Fruit fly (Drosophila melanogaster) whole organism, embryonic: ENCODE results near the gene CG14882.

Source experiments
- Awh ChIP-seq: fragments of 200-800 bp; sonication (Bioruptor generic); IDR thresholded peaks from 2 replicates; pipeline ENCODE4, ENCODE4 v1.3.6; 2022; ENCODE audit warnings: missing biosample characterization, missing genetic modification characterization
- CG10565 ChIP-seq: fragments of 200-800 bp; sonication (Bioruptor generic); optimal IDR thresholded peaks from 3 replicates; lab custom pipeline; 2016; ENCODE audit warnings: missing biosample characterization, mild to moderate bottlenecking, missing genetic modification characterization
- CG10979 ChIP-seq: fragments of 200-800 bp; sonication (Bioruptor generic); optimal IDR thresholded peaks from 2 replicates; lab custom pipeline; 2018; ENCODE audit warnings: missing biosample characterization, mild to moderate bottlenecking, missing genetic modification characterization, moderate library complexity
- CG11085 ChIP-seq: fragments of 200-800 bp; sonication (Bioruptor generic); IDR thresholded peaks from 2 replicates; pipeline ENCODE4 v1.3.6; 2022; ENCODE audit warnings: missing biosample characterization, missing genetic modification characterization
- CG12391 ChIP-seq: fragments of 200-800 bp; sonication (Bioruptor generic); optimal IDR thresholded peaks from 3 replicates; lab custom pipeline; 2018; ENCODE audit warnings: missing biosample characterization, mild to moderate bottlenecking, missing genetic modification characterization, moderate library complexity
- CG15011 ChIP-seq: fragments of 200-800 bp; sonication (Bioruptor generic); optimal IDR thresholded peaks from 3 replicates; lab custom pipeline; 2018; ENCODE audit warnings: missing biosample characterization, mild to moderate bottlenecking, missing genetic modification characterization
- CG15696 ChIP-seq: fragments of 200-800 bp; sonication (Bioruptor generic); optimal IDR thresholded peaks from 2 replicates; lab custom pipeline; 2019; ENCODE audit warnings: missing biosample characterization, mild to moderate bottlenecking, missing genetic modification characterization, moderate library complexity
- CG1602 ChIP-seq: fragments of 200-800 bp; sonication (Bioruptor generic); optimal IDR thresholded peaks from 3 replicates; lab custom pipeline; 2016; ENCODE audit warnings: missing biosample characterization, missing genetic modification characterization
- CG17186 ChIP-seq: fragments of 200-800 bp; sonication (Bioruptor generic); optimal IDR thresholded peaks from 3 replicates; lab custom pipeline; 2017; ENCODE audit warnings: missing biosample characterization, missing genetic modification reagents, missing genetic modification characterization
- CG18619 ChIP-seq: fragments of 200-800 bp; sonication (Bioruptor generic); optimal IDR thresholded peaks from 3 replicates; lab custom pipeline; 2017; ENCODE audit warnings: missing biosample characterization, mild to moderate bottlenecking, missing genetic modification characterization
- CG30020 ChIP-seq: fragments of 200-800 bp; optimal IDR thresholded peaks from 2 replicates; lab custom pipeline; 2019; ENCODE audit warnings: missing biosample characterization, mild to moderate bottlenecking, missing genetic modification characterization, moderate library complexity
- CG3163 ChIP-seq: fragments of 200-800 bp; sonication (Bioruptor generic); optimal IDR thresholded peaks from 3 replicates; lab custom pipeline; 2016; ENCODE audit warnings: missing biosample characterization, missing genetic modification characterization
- CG3281 ChIP-seq: fragments of 200-800 bp; sonication (Bioruptor generic); optimal IDR thresholded peaks from 3 replicates; lab custom pipeline; 2017; ENCODE audit warnings: missing biosample characterization, mild to moderate bottlenecking, missing genetic modification characterization
- CG3838 ChIP-seq: fragments of 200-800 bp; sonication (Bioruptor generic); optimal IDR thresholded peaks from 3 replicates; lab custom pipeline; 2016; ENCODE audit warnings: missing biosample characterization, missing genetic modification characterization
- CG4404 ChIP-seq: fragments of 200-800 bp; sonication (Bioruptor generic); IDR thresholded peaks from 2 replicates; pipeline ENCODE4 v1.3.6; 2022; ENCODE audit warnings: missing biosample characterization, missing genetic modification characterization
- CG6765 ChIP-seq: fragments of 200-800 bp; sonication (Bioruptor generic); optimal IDR thresholded peaks from 3 replicates; lab custom pipeline; 2017; ENCODE audit warnings: missing biosample characterization, mild to moderate bottlenecking, missing genetic modification characterization
- CG9215 ChIP-seq: fragments of 200-800 bp; sonication (Bioruptor generic); IDR thresholded peaks from 2 replicates; pipeline ENCODE4 v1.3.6; 2022; ENCODE audit warnings: missing biosample characterization, missing genetic modification characterization
- CG9437 ChIP-seq: fragments of 200-800 bp; sonication (Bioruptor generic); optimal IDR thresholded peaks from 2 replicates; lab custom pipeline; 2018; ENCODE audit warnings: missing biosample characterization, mild to moderate bottlenecking, missing genetic modification characterization
- CkIIα-i1 ChIP-seq: fragments of 200-800 bp; sonication (Bioruptor generic); IDR thresholded peaks from 2 replicates; pipeline ENCODE4 v1.3.6; 2022; ENCODE audit warnings: missing biosample characterization, missing genetic modification characterization
- Dip2 ChIP-seq: fragments of 200-800 bp; sonication (Bioruptor generic); IDR thresholded peaks from 2 replicates; pipeline ENCODE4 v1.3.6; 2022; ENCODE audit warnings: missing biosample characterization, missing genetic modification characterization
- E2f1 ChIP-seq: fragments of 200-800 bp; sonication (Bioruptor generic); IDR thresholded peaks from 2 replicates; pipeline ENCODE4 v1.3.6; 2022; ENCODE audit warnings: missing biosample characterization, missing genetic modification characterization
- ERR ChIP-seq: fragments of 200-800 bp; sonication (Bioruptor generic); optimal IDR thresholded peaks from 2 replicates; lab custom pipeline; 2016; ENCODE audit warnings: missing biosample characterization, missing genetic modification characterization
- Eip74EF ChIP-seq, 2 experiments: fragments of 200-800 bp in 1 of 2; fragments of >200 bp in 1 of 2; sonication (Bioruptor generic) in 1 of 2; optimal IDR thresholded peaks; 2 replicates each; lab custom pipeline; 2017 to 2019; ENCODE audit warnings: missing biosample characterization in 2 of 2, missing genetic modification characterization in 2 of 2, mild to moderate bottlenecking in 1 of 2, moderate library complexity in 1 of 2
- H2.0 ChIP-seq: fragments of 200-800 bp; sonication (Bioruptor generic); IDR thresholded peaks from 2 replicates; pipeline ENCODE4 v1.3.6; 2022; ENCODE audit warnings: missing biosample characterization, missing genetic modification characterization
- MESR4 ChIP-seq: fragments of 200-800 bp; sonication (Bioruptor generic); optimal IDR thresholded peaks from 2 replicates; lab custom pipeline; 2018; ENCODE audit warnings: missing biosample characterization, mild to moderate bottlenecking, missing genetic modification characterization, moderate library complexity
- NC2β ChIP-seq: fragments of 200-800 bp; sonication (Bioruptor generic); optimal IDR thresholded peaks from 2 replicates; lab custom pipeline; 2016; ENCODE audit warnings: missing biosample characterization, missing genetic modification characterization
- Nf-YA ChIP-seq: fragments of 200-800 bp; sonication (Bioruptor generic); IDR thresholded peaks from 2 replicates; pipeline ENCODE4 v1.3.6; 2022; ENCODE audit warnings: missing biosample characterization, missing genetic modification characterization
- Nf-YB ChIP-seq: fragments of 200-800 bp; sonication (Bioruptor generic); optimal IDR thresholded peaks from 3 replicates; lab custom pipeline; 2019; ENCODE audit warnings: missing biosample characterization, mild to moderate bottlenecking, missing genetic modification characterization, moderate library complexity
- Usf ChIP-seq: fragments of 200-800 bp; sonication (Bioruptor generic); optimal IDR thresholded peaks from 2 replicates; lab custom pipeline; 2017; ENCODE audit warnings: missing genotype, missing biosample characterization, missing genetic modification characterization
- Xbp1 ChIP-seq: fragments of 200-800 bp; sonication (Bioruptor generic); optimal IDR thresholded peaks from 3 replicates; lab custom pipeline; 2016; ENCODE audit warnings: missing biosample characterization, mild to moderate bottlenecking, missing genetic modification characterization
- ac ChIP-seq: fragments of 200-800 bp; sonication (Bioruptor generic); optimal IDR thresholded peaks from 3 replicates; lab custom pipeline; 2017; ENCODE audit warnings: missing biosample characterization, mild to moderate bottlenecking, missing genetic modification characterization
- br ChIP-seq: fragments of >200 bp; optimal IDR thresholded peaks from 2 replicates; lab custom pipeline; 2017
- caup ChIP-seq: fragments of 200-800 bp; sonication (Bioruptor generic); optimal IDR thresholded peaks from 3 replicates; lab custom pipeline; 2017; ENCODE audit warnings: missing biosample characterization, mild to moderate bottlenecking, missing genetic modification characterization, moderate library complexity; ENCODE audit not compliant: severe bottlenecking
- chm ChIP-seq: fragments of 200-800 bp; sonication (Bioruptor generic); IDR thresholded peaks from 2 replicates; pipeline ENCODE4 v1.3.6; 2022; ENCODE audit warnings: missing biosample characterization, missing genetic modification characterization
- chn ChIP-seq: fragments of 200-800 bp; sonication (Bioruptor generic); optimal IDR thresholded peaks from 2 replicates; lab custom pipeline; 2016; ENCODE audit warnings: missing biosample characterization, missing genetic modification characterization
- cwo ChIP-seq: fragments of 200-800 bp; sonication (Bioruptor generic); optimal IDR thresholded peaks from 3 replicates; lab custom pipeline; 2017; ENCODE audit warnings: missing biosample characterization, missing genetic modification characterization, mild to moderate bottlenecking, moderate library complexity, missing genetic modification reagents
- fru ChIP-seq: fragments of >200 bp; optimal IDR thresholded peaks from 2 replicates; lab custom pipeline; 2017
- fu2 ChIP-seq: fragments of 200-800 bp; sonication (Bioruptor generic); optimal IDR thresholded peaks from 2 replicates; lab custom pipeline; 2016; ENCODE audit warnings: missing biosample characterization, missing genetic modification characterization
- gro ChIP-seq: fragments of 200-800 bp; sonication (Bioruptor generic); optimal IDR thresholded peaks from 2 replicates; lab custom pipeline; 2016; ENCODE audit warnings: missing biosample characterization, missing genetic modification characterization
- lab ChIP-seq: fragments of 200-800 bp; sonication (Bioruptor generic); optimal IDR thresholded peaks from 3 replicates; lab custom pipeline; 2017; ENCODE audit warnings: missing biosample characterization, missing genetic modification characterization, mild to moderate bottlenecking, moderate library complexity, missing genetic modification reagents
- lbe ChIP-seq: fragments of 200-800 bp; sonication (Bioruptor generic); optimal IDR thresholded peaks from 2 replicates; lab custom pipeline; 2016; ENCODE audit warnings: missing biosample characterization, mild to moderate bottlenecking, missing genetic modification characterization
- maf-S ChIP-seq: fragments of 200-800 bp; sonication (Bioruptor generic); optimal IDR thresholded peaks from 2 replicates; lab custom pipeline; 2016; ENCODE audit warnings: missing biosample characterization, missing genetic modification characterization
- nau ChIP-seq: fragments of 200-800 bp; sonication (Bioruptor generic); optimal IDR thresholded peaks from 3 replicates; lab custom pipeline; 2017; ENCODE audit warnings: missing biosample characterization, mild to moderate bottlenecking, missing genetic modification characterization, missing genetic modification reagents
- pzg ChIP-seq: fragments of 200-800 bp; sonication (Bioruptor generic); optimal IDR thresholded peaks from 3 replicates; lab custom pipeline; 2018; ENCODE audit warnings: missing biosample characterization, mild to moderate bottlenecking, missing genetic modification characterization, moderate library complexity
- salm ChIP-seq: fragments of 200-800 bp; sonication (Bioruptor generic); optimal IDR thresholded peaks from 2 replicates; lab custom pipeline; 2018; ENCODE audit warnings: missing biosample characterization, mild to moderate bottlenecking, missing genetic modification characterization
- schlank ChIP-seq: fragments of 200-800 bp; sonication (Bioruptor generic); optimal IDR thresholded peaks from 2 replicates; lab custom pipeline; 2018; ENCODE audit warnings: missing biosample characterization, mild to moderate bottlenecking, missing genetic modification characterization
- sob ChIP-seq: fragments of 200-800 bp; sonication (Bioruptor generic); IDR thresholded peaks from 2 replicates; pipeline ENCODE4 v1.3.6; 2022; ENCODE audit warnings: missing biosample characterization, missing genetic modification characterization
- tap ChIP-seq: fragments of 200-800 bp; optimal IDR thresholded peaks from 3 replicates; lab custom pipeline; 2019; ENCODE audit warnings: missing biosample characterization, mild to moderate bottlenecking, missing genetic modification characterization, moderate library complexity
- tll ChIP-seq, 2 experiments: fragments of 200-800 bp in 1 of 2; fragments of >200 bp in 1 of 2; sonication (Bioruptor generic) in 1 of 2; optimal IDR thresholded peaks; 2 replicates each; lab custom pipeline; 2017 to 2019; ENCODE audit warnings: missing biosample characterization in 2 of 2, missing genetic modification characterization in 2 of 2, mild to moderate bottlenecking in 1 of 2, moderate library complexity in 1 of 2
- zfh1 ChIP-seq: fragments of 200-800 bp; sonication (Bioruptor generic); IDR thresholded peaks from 3 replicates; pipeline ENCODE4 v1.3.6; 2022; ENCODE audit warnings: missing biosample characterization, missing genetic modification characterization

Gene CG14882

DNA sequence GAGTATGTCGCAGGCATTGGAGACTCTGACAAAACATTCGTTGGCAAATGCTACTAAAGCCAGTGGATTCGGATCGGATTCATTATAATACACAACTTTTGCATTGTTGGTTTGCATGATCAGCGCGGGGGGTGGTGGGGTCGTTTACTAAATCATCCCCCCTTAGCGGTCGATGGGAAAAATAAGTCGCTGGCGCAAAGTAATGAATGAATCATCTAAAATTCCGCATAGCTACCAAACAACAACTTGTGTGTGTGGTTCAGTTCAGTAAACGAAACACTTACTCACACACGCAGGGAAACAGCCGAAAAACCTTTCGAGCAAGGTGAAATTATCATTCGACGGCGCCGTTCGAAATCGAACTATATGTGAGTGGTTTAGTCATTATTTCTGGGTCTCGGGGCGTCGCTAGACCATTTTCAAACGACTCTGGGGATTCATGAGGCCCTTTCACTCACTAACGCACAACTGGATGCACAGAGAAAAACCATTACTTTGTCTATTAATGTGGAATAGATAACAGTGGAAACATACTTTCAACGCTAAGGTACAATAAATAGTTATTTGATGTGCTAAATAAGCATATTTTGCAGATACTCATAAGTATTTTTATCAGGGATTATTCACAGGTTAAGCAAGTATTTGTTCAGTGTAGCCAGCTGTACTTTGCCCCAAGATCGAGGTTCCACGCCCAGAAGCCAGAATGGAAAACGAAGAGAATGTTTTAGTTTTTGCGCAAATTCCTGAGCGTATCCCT, 5.5 kb downstream of the CG14882 start (continued):
- TF ChIP-seq CG3281 (peak; percentile 60), CG12391 (tag; lab: Kevin White, UChicago) (peak; percentile 64), CG17186 (peak; percentile 66), lbe (GFP tag; lab: Kevin White, UChicago) (no peak), CG30020 (tag; lab: Kevin White, UChicago) (peak; percentile 33), cwo (GFP tag; lab: Kevin White, UChicago) (peak; percentile 23), Awh (GFP tag; lab: Robert Waterston, UW) (peak; percentile 94), CG9437 (peak; percentile 76), ERR (peak; percentile 46), chm (peak; percentile 85), CG10979 (peak; percentile 64), chn (GFP tag; lab: Kevin White, UChicago) (peak; percentile 13), br (lab: Kevin White, UChicago) (no peak), Nf-YB (GFP tag; lab: Kevin White, UChicago) (peak; percentile 27), gro (GFP tag; lab: Kevin White, UChicago) (no peak), CG18619 (GFP tag; lab: Kevin White, UChicago) (no peak), tll (GFP tag; optimal IDR thresholded peaks at IDR 0.05; lab: Kevin White, UChicago) (no peak), lab (GFP tag; lab: Kevin White, UChicago) (peak; percentile 56), CG1602 (peak; percentile 49), maf-S (peak; percentile 30), H2.0 (peak; percentile 87), CG10565 (peak; percentile 24), zfh1 (peak; percentile 90), fu2 (GFP tag; lab: Kevin White, UChicago) (peak; percentile 20), CkIIα-i1 (GFP tag; lab: Robert Waterston, UW) (no peak), caup (GFP tag; lab: Kevin White, UChicago) (peak; percentile 41), CG3163 (GFP tag; lab: Kevin White, UChicago) (no peak), E2f1 (GFP tag; lab: Robert Waterston, UW) (peak; percentile 81), MESR4 (GFP tag; lab: Kevin White, UChicago) (no peak), nau (GFP tag; lab: Kevin White, UChicago) (peak; percentile 58), CG6765 (GFP tag; lab: Kevin White, UChicago) (no peak), NC2β (GFP tag; lab: Kevin White, UChicago) (peak; percentile 51), CG15696 (tag; lab: Kevin White, UChicago) (no peak), CG9215 (GFP tag; lab: Robert Waterston, UW) (no peak; the same call in 1 of the 2 replicates), Eip74EF (GFP tag; optimal IDR thresholded peaks at IDR 0.05; lab: Kevin White, UChicago) (peak in 1 of 2 experiments; percentile 34), tap (tag; lab: Kevin White, UChicago) (peak; percentile 79), pzg (no peak), sob (GFP tag; lab: Robert Waterston, UW) (peak; percentile 66), CG11085 (GFP tag; lab: Robert Waterston, UW) (peak; percentile 65), Xbp1 (peak; percentile 75), schlank (tag; lab: Kevin White, UChicago) (peak; percentile 59), salm (tag; lab: Kevin White, UChicago) (peak; percentile 66), CG4404 (GFP tag; lab: Robert Waterston, UW) (peak; percentile 38), Usf (peak; percentile 8), CG3838 (no peak), Dip2 (no peak), CG15011 (GFP tag; lab: Kevin White, UChicago) (no peak), ac (no peak), fru (no peak), Nf-YA (GFP tag; lab: Robert Waterston, UW) (peak; percentile 76; the same call in 1 of the 2 replicates)
